Worm (Caenorhabditis elegans) whole organism, young adult: Measurements from ENCODE around the gene C14B1.3.

Experiments
- B0261.1 ChIP-seq: sonication (generic microtip); optimal IDR thresholded peaks from 2 replicates; lab custom pipeline; 2016; ENCODE audit warnings: mild to moderate bottlenecking, missing genetic modification characterization, moderate library complexity, missing compliant biosample characterization
- F10E7.11 ChIP-seq: sonication (generic microtip); optimal IDR thresholded peaks from 2 replicates; lab custom pipeline; 2017; ENCODE audit warnings: mild to moderate bottlenecking, missing genetic modification characterization, moderate library complexity, missing compliant biosample characterization
- F23B12.7 ChIP-seq: sonication (generic microtip); optimal IDR thresholded peaks from 2 replicates; lab custom pipeline; 2017; ENCODE audit warnings: missing genetic modification characterization, mild to moderate bottlenecking, missing compliant biosample characterization, antibody characterized with exemption, moderate library complexity; ENCODE audit not compliant: insufficient read depth
- K12H6.12 ChIP-seq: fragments of 200-800 bp; sonication (Bioruptor generic); optimal IDR thresholded peaks from 2 replicates; lab custom pipeline; 2018; ENCODE audit warnings: mild to moderate bottlenecking, missing genetic modification characterization, missing compliant biosample characterization
- Y53F4B.3 ChIP-seq: fragments of 200-800 bp; sonication (Bioruptor generic); IDR thresholded peaks from 2 replicates; pipeline ENCODE4 v1.3.6; 2022; ENCODE audit warnings: missing genetic modification reagents, missing genetic modification characterization, missing compliant biosample characterization
- Y56A3A.18 ChIP-seq: fragments of 200-800 bp; sonication (Bioruptor generic); IDR thresholded peaks from 2 replicates; pipeline ENCODE4 v1.3.6; 2022; ENCODE audit warnings: missing genetic modification reagents, missing genetic modification characterization, missing compliant biosample characterization
- Y79H2A.3 ChIP-seq: fragments of 200-800 bp; sonication (Bioruptor generic); conservative IDR thresholded peaks from 2 replicates; pipeline ENCODE4 v1.3.6; 2022; ENCODE audit warnings: missing genetic modification reagents, missing genetic modification characterization, missing compliant biosample characterization
- ZK185.1 ChIP-seq: sonication (generic microtip); optimal IDR thresholded peaks from 2 replicates; lab custom pipeline; 2016; ENCODE audit warnings: mild to moderate bottlenecking, missing genetic modification characterization, missing compliant biosample characterization; ENCODE audit not compliant: poor library complexity, severe bottlenecking
- attf-3 ChIP-seq: fragments of 200-800 bp; sonication (Bioruptor generic); conservative IDR thresholded peaks from 2 replicates; pipeline ENCODE4 v1.3.6; 2022; ENCODE audit warnings: missing genetic modification reagents, missing genetic modification characterization, missing compliant biosample characterization
- attf-5 ChIP-seq: fragments of 200-800 bp; sonication (Bioruptor generic); optimal IDR thresholded peaks from 2 replicates; lab custom pipeline; 2018; ENCODE audit warnings: mild to moderate bottlenecking, missing genetic modification characterization, missing compliant biosample characterization
- bed-2 ChIP-seq: fragments of 200-800 bp; sonication (Bioruptor generic); IDR thresholded peaks from 2 replicates; pipeline ENCODE4 v1.3.6; 2022; ENCODE audit warnings: missing genetic modification reagents, missing genetic modification characterization, missing compliant biosample characterization
- cebp-1 ChIP-seq, 2 experiments: fragments of 200-800 bp in 1 of 2; sonication (Bioruptor generic) in 1 of 2; sonication (generic microtip) in 1 of 2; IDR thresholded peaks in 1 of 2; optimal IDR thresholded peaks in 1 of 2; 2 replicates each; pipeline versions ENCODE4 v1.3.6 to Lab custom; 2017 to 2022; ENCODE audit warnings: missing compliant biosample characterization in 2 of 2, missing genetic modification characterization in 2 of 2, mild to moderate bottlenecking in 1 of 2, missing genetic modification reagents in 1 of 2, moderate library complexity in 1 of 2
- cebp-2 ChIP-seq: fragments of 200-800 bp; sonication (Bioruptor generic); IDR thresholded peaks from 2 replicates; pipeline ENCODE4 v1.3.6; 2022; ENCODE audit warnings: missing genetic modification characterization, missing compliant biosample characterization
- ceh-27 ChIP-seq: fragments of 200-800 bp; sonication (Bioruptor generic); optimal IDR thresholded peaks from 2 replicates; lab custom pipeline; 2018; ENCODE audit warnings: mild to moderate bottlenecking, missing genetic modification characterization, moderate library complexity, missing compliant biosample characterization
- ceh-40 ChIP-seq: fragments of 200-800 bp; sonication (Bioruptor generic); IDR thresholded peaks from 2 replicates; pipeline ENCODE4 v1.3.6; 2022; ENCODE audit warnings: missing genetic modification characterization, missing compliant biosample characterization
- ceh-79 ChIP-seq: sonication (generic microtip); optimal IDR thresholded peaks from 2 replicates; lab custom pipeline; 2017; ENCODE audit warnings: mild to moderate bottlenecking, missing genetic modification characterization, missing compliant biosample characterization
- ceh-91 ChIP-seq: fragments of 200-800 bp; sonication (Bioruptor generic); IDR thresholded peaks from 2 replicates; pipeline ENCODE4 v1.3.6; 2022; ENCODE audit warnings: missing genetic modification reagents, missing genetic modification characterization, missing compliant biosample characterization
- dpff-1 ChIP-seq: sonication (generic microtip); optimal IDR thresholded peaks from 2 replicates; lab custom pipeline; 2017; ENCODE audit warnings: mild to moderate bottlenecking, missing genetic modification characterization, missing compliant biosample characterization
- efl-1 ChIP-seq: fragments of 150-350 bp; optimal IDR thresholded peaks from 2 replicates; lab custom pipeline; 2014; ENCODE audit warnings: missing biosample characterization, missing genetic modification reagents, missing genetic modification characterization
- ekl-4 ChIP-seq: fragments of 200-800 bp; sonication (Bioruptor generic); IDR thresholded peaks from 2 replicates; pipeline ENCODE4 v1.3.6; 2022; ENCODE audit warnings: missing genetic modification reagents, missing genetic modification characterization, missing compliant biosample characterization
- hmg-1.2 ChIP-seq: fragments of 200-800 bp; sonication (Bioruptor generic); IDR thresholded peaks from 2 replicates; pipeline ENCODE4 v1.3.6; 2022; ENCODE audit warnings: missing genetic modification reagents, missing genetic modification characterization, missing compliant biosample characterization
- hrde-1 ChIP-seq: sonication (generic microtip); optimal IDR thresholded peaks from 2 replicates; lab custom pipeline; 2016; ENCODE audit warnings: missing genetic modification characterization, mild to moderate bottlenecking, missing compliant biosample characterization, moderate library complexity, missing genotype, missing genetic modification reagents, borderline replicate concordance
- hsf-1 ChIP-seq: fragments of 200-800 bp; sonication (Bioruptor generic); IDR thresholded peaks from 2 replicates; pipeline ENCODE4 v1.3.6; 2022; ENCODE audit warnings: missing genetic modification reagents, missing genetic modification characterization, missing compliant biosample characterization
- lin-26 ChIP-seq: fragments of 200-800 bp; sonication (Bioruptor generic); IDR thresholded peaks from 2 replicates; pipeline ENCODE4 v1.3.6; 2022; ENCODE audit warnings: missing genetic modification reagents, missing genetic modification characterization, missing compliant biosample characterization
- lin-35 ChIP-seq, 3 experiments: fragments of 150-350 bp in 2 of 3; sonication (generic microtip) in 1 of 3; optimal IDR thresholded peaks; 2 replicates each; lab custom pipeline; 2014 to 2018; ENCODE audit warnings: missing biosample characterization in 3 of 3, missing genetic modification characterization in 3 of 3, missing genetic modification reagents in 3 of 3
- lin-40 ChIP-seq: sonication (generic microtip); optimal IDR thresholded peaks from 2 replicates; lab custom pipeline; 2016; ENCODE audit warnings: missing genetic modification characterization, mild to moderate bottlenecking, missing compliant biosample characterization, missing genotype, missing genetic modification reagents
- lin-54 ChIP-seq: fragments of 200-800 bp; sonication (Bioruptor generic); optimal IDR thresholded peaks from 2 replicates; lab custom pipeline; 2018; ENCODE audit warnings: mild to moderate bottlenecking, missing genetic modification characterization, missing compliant biosample characterization
- lsy-27 ChIP-seq: sonication (generic microtip); optimal IDR thresholded peaks from 2 replicates; lab custom pipeline; 2017; ENCODE audit warnings: missing genetic modification characterization, mild to moderate bottlenecking, missing compliant biosample characterization, antibody characterized with exemption, missing genotype, borderline replicate concordance; ENCODE audit not compliant: insufficient read depth
- madf-10 ChIP-seq: sonication (generic microtip); optimal IDR thresholded peaks from 2 replicates; lab custom pipeline; 2016; ENCODE audit warnings: mild to moderate bottlenecking, missing genetic modification characterization, missing compliant biosample characterization
- madf-3 ChIP-seq: fragments of 200-800 bp; sonication (Bioruptor generic); IDR thresholded peaks from 2 replicates; pipeline ENCODE4 v1.3.6; 2022; ENCODE audit warnings: missing genetic modification reagents, missing genetic modification characterization, missing compliant biosample characterization
- mcd-1 ChIP-seq: fragments of 200-800 bp; sonication (Bioruptor generic); IDR thresholded peaks from 2 replicates; pipeline ENCODE4 v1.3.6; 2022; ENCODE audit warnings: missing genetic modification reagents, missing genetic modification characterization, missing compliant biosample characterization
- nfya-2 ChIP-seq: fragments of 200-800 bp; sonication (Bioruptor generic); IDR thresholded peaks from 2 replicates; pipeline ENCODE4 v1.3.6; 2022; ENCODE audit warnings: missing genetic modification reagents, missing genetic modification characterization, missing compliant biosample characterization
- nfyb-1 ChIP-seq: fragments of 200-800 bp; sonication (Bioruptor generic); IDR thresholded peaks from 2 replicates; pipeline ENCODE4 v1.3.6; 2022; ENCODE audit warnings: missing genetic modification reagents, missing genetic modification characterization, missing compliant biosample characterization
- nhr-80 ChIP-seq: sonication (generic microtip); optimal IDR thresholded peaks from 2 replicates; lab custom pipeline; 2016; ENCODE audit warnings: missing genetic modification characterization, missing compliant biosample characterization
- pha-4 ChIP-seq: fragments of 150-350 bp; sonication (generic microtip); optimal IDR thresholded peaks from 2 replicates; lab custom pipeline; 2014; ENCODE audit warnings: missing biosample characterization, missing genetic modification reagents, missing genetic modification characterization
- rcor-1 ChIP-seq: fragments of 200-800 bp; sonication (Bioruptor generic); IDR thresholded peaks from 2 replicates; pipeline ENCODE4 v1.3.6; 2022; ENCODE audit warnings: missing genetic modification reagents, missing genetic modification characterization, missing compliant biosample characterization
- rec-8 ChIP-seq, 2 experiments: sonication (generic microtip); optimal IDR thresholded peaks; 2 replicates each; lab custom pipeline; 2016; ENCODE audit warnings: mild to moderate bottlenecking in 2 of 2, missing genetic modification characterization in 2 of 2, missing genetic modification reagents in 2 of 2, missing genotype in 2 of 2, missing biosample characterization in 1 of 2, missing compliant biosample characterization in 1 of 2, moderate library complexity in 1 of 2
- snpc-1.3 ChIP-seq: sonication (generic microtip); optimal IDR thresholded peaks from 2 replicates; lab custom pipeline; 2017; ENCODE audit warnings: missing genetic modification characterization, mild to moderate bottlenecking, missing compliant biosample characterization, antibody characterized with exemption, moderate library complexity, missing genotype, missing genetic modification reagents; ENCODE audit not compliant: insufficient read depth
- somi-1 ChIP-seq: fragments of 200-800 bp; sonication (Bioruptor generic); optimal IDR thresholded peaks from 2 replicates; lab custom pipeline; 2018; ENCODE audit warnings: mild to moderate bottlenecking, missing genetic modification characterization, missing compliant biosample characterization
- sptf-2 ChIP-seq: fragments of 200-800 bp; sonication (Bioruptor generic); optimal IDR thresholded peaks from 2 replicates; lab custom pipeline; 2018; ENCODE audit warnings: mild to moderate bottlenecking, missing genetic modification characterization, missing compliant biosample characterization
- tbp1 ChIP-seq: fragments of 200-800 bp; sonication (Bioruptor generic); optimal IDR thresholded peaks from 2 replicates; lab custom pipeline; 2018; ENCODE audit warnings: mild to moderate bottlenecking, missing genetic modification characterization, missing compliant biosample characterization
- unc-130 ChIP-seq: sonication (generic microtip); optimal IDR thresholded peaks from 2 replicates; lab custom pipeline; 2016; ENCODE audit warnings: missing genetic modification reagents, missing genetic modification characterization, missing compliant biosample characterization
- unc-62 ChIP-seq: fragments of 150-350 bp; optimal IDR thresholded peaks from 2 replicates; lab custom pipeline; 2014; ENCODE audit warnings: missing biosample characterization, missing genetic modification reagents, missing genetic modification characterization
- ztf-18 ChIP-seq: sonication (generic microtip); optimal IDR thresholded peaks from 2 replicates; lab custom pipeline; 2016; ENCODE audit warnings: missing genotype, mild to moderate bottlenecking, missing genetic modification characterization, missing compliant biosample characterization
- ztf-22 ChIP-seq: fragments of 200-800 bp; sonication (Bioruptor generic); optimal IDR thresholded peaks from 2 replicates; lab custom pipeline; 2018; ENCODE audit warnings: mild to moderate bottlenecking, missing genetic modification characterization, moderate library complexity, missing compliant biosample characterization

C14B1.3 gene

DNA sequence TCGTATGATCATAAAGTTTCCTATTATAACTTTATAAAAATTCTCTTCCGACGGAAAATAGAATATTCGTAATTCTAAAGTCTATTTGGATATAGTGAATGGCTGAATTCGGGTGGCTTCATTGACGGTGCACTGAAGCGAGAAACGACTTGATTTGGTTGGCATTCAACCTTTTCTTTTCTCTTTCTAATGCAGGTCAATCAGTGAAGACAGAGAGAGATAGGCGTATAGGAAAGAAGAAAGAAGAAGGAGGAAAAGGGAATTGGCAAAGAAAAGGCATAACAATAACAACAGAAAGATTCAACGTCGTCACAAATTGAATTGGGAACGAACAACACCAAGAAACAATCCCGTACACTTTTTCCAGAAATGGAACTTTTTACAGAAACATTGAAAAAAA is 27.9 kb upstream of the C14B1.3 start:
- TF ChIP-seq hrde-1 (no peak), bed-2 (GFP tag; lab: Robert Waterston, UW) (no peak), F23B12.7 (tag; lab: Kevin White, UChicago) (no peak), lin-26 (GFP tag; lab: Robert Waterston, UW) (no peak), ztf-18 (tag; lab: Kevin White, UChicago) (no peak), ceh-40 (GFP tag; lab: Robert Waterston, UW) (no peak), nhr-80 (tag; lab: Kevin White, UChicago) (no peak), rcor-1 (GFP tag; lab: Robert Waterston, UW) (no peak), lin-40 (no peak), pha-4 (tag; lab: Kevin White, UChicago) (no peak), ceh-79 (no peak), K12H6.12 (tag; lab: Kevin White, UChicago) (no peak), F10E7.11 (tag; lab: Kevin White, UChicago) (no peak)

DNA sequence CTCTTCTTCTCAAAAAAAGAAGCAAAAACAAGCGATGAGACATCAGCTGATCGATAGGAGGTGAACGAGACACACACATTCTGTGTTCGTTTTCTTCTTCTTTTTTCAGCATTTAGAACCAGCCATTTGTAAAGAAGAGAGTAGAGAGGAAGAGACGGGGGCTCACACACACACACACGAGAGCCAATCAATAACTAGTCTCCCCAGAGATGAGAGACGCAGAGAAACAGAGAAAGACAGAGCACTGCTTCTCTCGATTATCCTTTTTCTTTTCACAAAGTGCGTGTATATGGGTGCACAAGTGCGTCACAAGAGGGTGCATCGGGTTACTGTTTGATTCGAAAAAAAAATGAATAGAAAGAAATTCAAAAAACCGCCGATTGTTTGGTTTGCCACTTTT is 26.0 kb upstream of the C14B1.3 start:
- peak; percentile 25 for TF ChIP-seq attf-5 (GFP tag; lab: Kevin White, UChicago)
- peak; percentile 82 for TF ChIP-seq K12H6.12 (tag; lab: Kevin White, UChicago)
- no peak for TF ChIP-seq unc-62
- TF ChIP-seq hmg-1.2 (GFP tag; lab: Robert Waterston, UW), result peak; percentile 79
- no peak for TF ChIP-seq Y56A3A.18
- TF ChIP-seq dpff-1 (tag; lab: Kevin White, UChicago), result no peak
- no peak for TF ChIP-seq hsf-1 (GFP tag; lab: Robert Waterston, UW)
- no peak for TF ChIP-seq Y79H2A.3 (GFP tag; lab: Robert Waterston, UW)
- TF ChIP-seq madf-3 (GFP tag; lab: Robert Waterston, UW), result 0 out of 2 replicates have a peak, but pooled peaks have one; percentile 60
- no peak for TF ChIP-seq cebp-1 (GFP tag; IDR thresholded peaks at IDR 0.05; lab: Robert Waterston, UW)
- TF ChIP-seq cebp-1 (tag; optimal IDR thresholded peaks at IDR 0.05; lab: Kevin White, UChicago), result peak; percentile 46
- no peak for TF ChIP-seq ztf-22
- no peak for TF ChIP-seq efl-1 (GFP tag; lab: Kevin White, UChicago)
- TF ChIP-seq lin-54 (GFP tag; lab: Kevin White, UChicago), result no peak
- peak in 1 of 3 experiments; percentile 59 for TF ChIP-seq lin-35 (GFP tag; optimal IDR thresholded peaks at IDR 0.05; lab: Kevin White, UChicago)
- no peak for TF ChIP-seq cebp-2 (GFP tag; lab: Robert Waterston, UW)
- TF ChIP-seq lin-40, result peak; percentile 70
- TF ChIP-seq snpc-1.3 (tag; lab: Kevin White, UChicago), result no peak
- no peak for TF ChIP-seq ekl-4
- no peak for TF ChIP-seq unc-130
- TF ChIP-seq hrde-1, result no peak
- no peak for TF ChIP-seq nhr-80 (tag; lab: Kevin White, UChicago)
- TF ChIP-seq lsy-27 (tag; lab: Kevin White, UChicago), result no peak
- no peak for TF ChIP-seq ZK185.1 (tag; lab: Kevin White, UChicago)
- TF ChIP-seq sptf-2 (GFP tag; lab: Kevin White, UChicago), result no peak
- peak; percentile 44 for TF ChIP-seq mcd-1
- TF ChIP-seq ceh-27 (GFP tag; lab: Kevin White, UChicago), result peak; percentile 66
- TF ChIP-seq rec-8 (tag; optimal IDR thresholded peaks at IDR 0.05; lab: Kevin White, UChicago), result no peak
- TF ChIP-seq somi-1 (GFP tag; lab: Kevin White, UChicago), result no peak
- no peak for TF ChIP-seq madf-10 (tag; lab: Kevin White, UChicago)
- peak; percentile 66; the same call in 1 of the 2 replicates for TF ChIP-seq nfyb-1 (GFP tag; lab: Robert Waterston, UW)
- TF ChIP-seq B0261.1 (tag; lab: Kevin White, UChicago), result no peak
- TF ChIP-seq attf-3 (GFP tag; lab: Robert Waterston, UW), result no peak
- TF ChIP-seq tbp1 (GFP tag; lab: Kevin White, UChicago), result no peak
- TF ChIP-seq Y53F4B.3, result no peak
- TF ChIP-seq nfya-2 (GFP tag; lab: Robert Waterston, UW), result no peak
- TF ChIP-seq ceh-91 (GFP tag; lab: Robert Waterston, UW), result no peak
- no peak for TF ChIP-seq F23B12.7 (tag; lab: Kevin White, UChicago)
